Fruit fly (Drosophila melanogaster) whole organism, adult: ENCODE measurements around the gene CG10730.

ENCODE experiments used
- CG1620 ChIP-seq: fragments of 200-800 bp; sonication (Bioruptor generic); optimal IDR thresholded peaks from 2 replicates; lab custom pipeline; 2016; ENCODE audit warnings: missing biosample characterization, missing genetic modification characterization
- CG5204 ChIP-seq: fragments of 200-800 bp; sonication (Bioruptor generic); optimal IDR thresholded peaks from 2 replicates; lab custom pipeline; 2016; ENCODE audit warnings: missing biosample characterization, missing genetic modification characterization
- CG7045 ChIP-seq: fragments of 200-800 bp; sonication (Bioruptor generic); optimal IDR thresholded peaks from 2 replicates; lab custom pipeline; 2017; ENCODE audit warnings: missing biosample characterization, mild to moderate bottlenecking, missing genetic modification characterization
- CG7101 ChIP-seq: fragments of 200-800 bp; sonication (Bioruptor generic); optimal IDR thresholded peaks from 2 replicates; lab custom pipeline; 2018; ENCODE audit warnings: missing biosample characterization, mild to moderate bottlenecking, missing genetic modification characterization, moderate library complexity
- Crg-1 ChIP-seq: fragments of 200-800 bp; sonication (Bioruptor generic); optimal IDR thresholded peaks from 2 replicates; lab custom pipeline; 2016; ENCODE audit warnings: missing biosample characterization, missing genetic modification characterization
- Hr96 ChIP-seq: fragments of 200-800 bp; sonication (Bioruptor generic); optimal IDR thresholded peaks from 2 replicates; lab custom pipeline; 2016; ENCODE audit warnings: missing biosample characterization, missing genetic modification characterization
- kay ChIP-seq: fragments of 200-800 bp; sonication (Bioruptor generic); peaks from one replicate; lab custom pipeline; 2016; ENCODE audit warnings: missing biosample characterization, missing genetic modification characterization, borderline replicate concordance
- ovo ChIP-seq: fragments of 200-800 bp; sonication (Bioruptor generic); optimal IDR thresholded peaks from 2 replicates; lab custom pipeline; 2016; ENCODE audit warnings: missing biosample characterization, missing genetic modification characterization
- tj ChIP-seq: fragments of 200-800 bp; sonication (Bioruptor generic); optimal IDR thresholded peaks from 3 replicates; lab custom pipeline; 2017; ENCODE audit warnings: missing biosample characterization, mild to moderate bottlenecking, missing genetic modification characterization, moderate library complexity

- TF ChIP-seq CG7045 (GFP tag; lab: Kevin White, UChicago), result no peak
- no peak for TF ChIP-seq tj (GFP tag; lab: Kevin White, UChicago)
- TF ChIP-seq CG5204 (GFP tag; lab: Kevin White, UChicago), result no peak
- TF ChIP-seq CG1620 (GFP tag; lab: Kevin White, UChicago), result no peak
- no peak for TF ChIP-seq Crg-1
- TF ChIP-seq ovo (GFP tag; lab: Kevin White, UChicago), result no peak
- TF ChIP-seq Hr96 (GFP tag; lab: Kevin White, UChicago), result no peak
- no peak for TF ChIP-seq CG7101 (tag; lab: Kevin White, UChicago)
- TF ChIP-seq kay (GFP tag; lab: Kevin White, UChicago), result no peak
These were observed 20.7 kb downstream of the CG10730 start for dm6 chr2L:20051172-20051893.
